Worm (Caenorhabditis elegans) whole organism, L2 larva: ENCODE measurements around the gene sre-7.
"Not testable (repeated sequence)": the region's sequence is repeated elsewhere in the genome, so short reads cannot be mapped to it uniquely, and the experiment has no call there.

Source experiments
- C34F6.9 ChIP-seq: fragments of 150-350 bp; optimal IDR thresholded peaks from 2 replicates; lab custom pipeline; 2014; ENCODE audit warnings: missing biosample characterization, missing genetic modification characterization
- F13H6.1 ChIP-seq: sonication (generic microtip); optimal IDR thresholded peaks from 2 replicates; lab custom pipeline; 2016; ENCODE audit warnings: missing genetic modification characterization, missing compliant biosample characterization
- R02D3.7 ChIP-seq: fragments of 150-350 bp; optimal IDR thresholded peaks from 2 replicates; lab custom pipeline; 2014; ENCODE audit warnings: missing biosample characterization, missing genetic modification characterization
- ZK546.5 ChIP-seq: sonication (generic microtip); optimal IDR thresholded peaks from 2 replicates; lab custom pipeline; 2017; ENCODE audit warnings: missing biosample characterization, missing genetic modification characterization
- alr-1 ChIP-seq: fragments of 150-350 bp; optimal IDR thresholded peaks from 2 replicates; lab custom pipeline; 2014; ENCODE audit warnings: missing biosample characterization, missing genetic modification characterization
- blmp-1 ChIP-seq: sonication (generic microtip); optimal IDR thresholded peaks from 2 replicates; lab custom pipeline; 2017; ENCODE audit warnings: missing genetic modification characterization, mild to moderate bottlenecking, missing compliant biosample characterization, antibody characterized with exemption, moderate library complexity; ENCODE audit not compliant: insufficient read depth
- ceh-16 ChIP-seq: fragments of 150-350 bp; optimal IDR thresholded peaks from 2 replicates; lab custom pipeline; 2014; ENCODE audit warnings: missing biosample characterization, missing genetic modification characterization
- elt-1 ChIP-seq: fragments of 150-350 bp; optimal IDR thresholded peaks from 2 replicates; lab custom pipeline; 2014; ENCODE audit warnings: missing biosample characterization, missing genetic modification characterization
- fos-1 ChIP-seq: fragments of 150-350 bp; optimal IDR thresholded peaks from 2 replicates; lab custom pipeline; 2014; ENCODE audit warnings: missing biosample characterization, missing genetic modification characterization
- gmeb-1 ChIP-seq: fragments of 150-350 bp; optimal IDR thresholded peaks from 2 replicates; lab custom pipeline; 2014; ENCODE audit warnings: missing biosample characterization, missing genetic modification characterization
- lin-13 ChIP-seq: fragments of 150-350 bp; optimal IDR thresholded peaks from 2 replicates; lab custom pipeline; 2014; ENCODE audit warnings: missing biosample characterization, missing genetic modification reagents, missing genetic modification characterization
- lin-39 ChIP-seq: fragments of 150-350 bp; optimal IDR thresholded peaks from 2 replicates; lab custom pipeline; 2014; ENCODE audit warnings: missing biosample characterization, missing genetic modification reagents, missing genetic modification characterization
- mbf-1 ChIP-seq: sonication (generic microtip); optimal IDR thresholded peaks from 2 replicates; lab custom pipeline; 2017; ENCODE audit warnings: missing biosample characterization, missing genetic modification characterization
- mdl-1 ChIP-seq, 2 experiments: fragments of 150-350 bp in 1 of 2; sonication (generic microtip) in 1 of 2; optimal IDR thresholded peaks; 2 replicates each; lab custom pipeline; 2017; ENCODE audit warnings: missing biosample characterization in 2 of 2, missing genetic modification characterization in 2 of 2
- nhr-10 ChIP-seq: sonication (generic microtip); optimal IDR thresholded peaks from 2 replicates; lab custom pipeline; 2017; ENCODE audit warnings: missing biosample characterization, missing genetic modification characterization
- nhr-11 ChIP-seq: fragments of 150-350 bp; optimal IDR thresholded peaks from 2 replicates; lab custom pipeline; 2014; ENCODE audit warnings: missing biosample characterization, missing genetic modification characterization
- nhr-12 ChIP-seq: fragments of 150-350 bp; optimal IDR thresholded peaks from 2 replicates; lab custom pipeline; 2014; ENCODE audit warnings: missing biosample characterization, missing genetic modification characterization
- nhr-129 ChIP-seq: fragments of 150-350 bp; optimal IDR thresholded peaks from 2 replicates; lab custom pipeline; 2014; ENCODE audit warnings: missing biosample characterization, missing genetic modification characterization
- nhr-21 ChIP-seq: fragments of 150-350 bp; optimal IDR thresholded peaks from 2 replicates; lab custom pipeline; 2014; ENCODE audit warnings: missing biosample characterization, missing genetic modification characterization
- nhr-237 ChIP-seq: fragments of 150-350 bp; optimal IDR thresholded peaks from 2 replicates; lab custom pipeline; 2014; ENCODE audit warnings: missing biosample characterization, missing genetic modification characterization
- nhr-25 ChIP-seq: fragments of 150-350 bp; sonication (generic microtip); optimal IDR thresholded peaks from 3 replicates; lab custom pipeline; 2014; ENCODE audit warnings: missing biosample characterization, missing genetic modification characterization
- nhr-6 ChIP-seq: fragments of 150-350 bp; optimal IDR thresholded peaks from 2 replicates; lab custom pipeline; 2014; ENCODE audit warnings: missing biosample characterization, missing genetic modification characterization
- nhr-77 ChIP-seq: fragments of 150-350 bp; optimal IDR thresholded peaks from 2 replicates; lab custom pipeline; 2014; ENCODE audit warnings: missing biosample characterization, missing genetic modification characterization
- skn-1 ChIP-seq: sonication (generic microtip); optimal IDR thresholded peaks from 2 replicates; lab custom pipeline; 2017; ENCODE audit warnings: missing biosample characterization, missing genetic modification characterization
- sma-3 ChIP-seq: sonication (generic microtip); optimal IDR thresholded peaks from 2 replicates; lab custom pipeline; 2016; ENCODE audit warnings: missing genetic modification reagents, missing genetic modification characterization, missing compliant biosample characterization
- sma-9 ChIP-seq, 2 experiments: fragments of 150-350 bp in 1 of 2; sonication (generic microtip) in 1 of 2; optimal IDR thresholded peaks; 2 replicates each; lab custom pipeline; 2014 to 2016; ENCODE audit warnings: missing genetic modification characterization in 2 of 2, mild to moderate bottlenecking in 1 of 2, missing biosample characterization in 1 of 2, missing compliant biosample characterization in 1 of 2, missing genetic modification reagents in 1 of 2, moderate library complexity in 1 of 2
- snpc-4 ChIP-seq: fragments of 150-350 bp; optimal IDR thresholded peaks from 2 replicates; lab custom pipeline; 2014; ENCODE audit warnings: missing biosample characterization, missing genetic modification characterization
- unc-55 ChIP-seq: fragments of 150-350 bp; sonication (generic microtip); optimal IDR thresholded peaks from 3 replicates; lab custom pipeline; 2014; ENCODE audit warnings: missing biosample characterization, missing genetic modification reagents, missing genetic modification characterization
- unc-62 ChIP-seq: fragments of 150-350 bp; optimal IDR thresholded peaks from 2 replicates; lab custom pipeline; 2014; ENCODE audit warnings: missing biosample characterization, missing genetic modification reagents, missing genetic modification characterization
- ztf-1 ChIP-seq: fragments of 200-800 bp; sonication (Bioruptor generic); conservative IDR thresholded peaks from 2 replicates; pipeline ENCODE4 v1.3.6; 2022; ENCODE audit warnings: missing genetic modification characterization, missing compliant biosample characterization
- ztf-11 ChIP-seq: sonication (generic microtip); optimal IDR thresholded peaks from 2 replicates; lab custom pipeline; 2017; ENCODE audit warnings: missing biosample characterization, missing genetic modification characterization
- ztf-4 ChIP-seq: fragments of 150-350 bp; optimal IDR thresholded peaks from 2 replicates; lab custom pipeline; 2014; ENCODE audit warnings: missing biosample characterization, missing genetic modification characterization

The sre-7 gene

DNA sequence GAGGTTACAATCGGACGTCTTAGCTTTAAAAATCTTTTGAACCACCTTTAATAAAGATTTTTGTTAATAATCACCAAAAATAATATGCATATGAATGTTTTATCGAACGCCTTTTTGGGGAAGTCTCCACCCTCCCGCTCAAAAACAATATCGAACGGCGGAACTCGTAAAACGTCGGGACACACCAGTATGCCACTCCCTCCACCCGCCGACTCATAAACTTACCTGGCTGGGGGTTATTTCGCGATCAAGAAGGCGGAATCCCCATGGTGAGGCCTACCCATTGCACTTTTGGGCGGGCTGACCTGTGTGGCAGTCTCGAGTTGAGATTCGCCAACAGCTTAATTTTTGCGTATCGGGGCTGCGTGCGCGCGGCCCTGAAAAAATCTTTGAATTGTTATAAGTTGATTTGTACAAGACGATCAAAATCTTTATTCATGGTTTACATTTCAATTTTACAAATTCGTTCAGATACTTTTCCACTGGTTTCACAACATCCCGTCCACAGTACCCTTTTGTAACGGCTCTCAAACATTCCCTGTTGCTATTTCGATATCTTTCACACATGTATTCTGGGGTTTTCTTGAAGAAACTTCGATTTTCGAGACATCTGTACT, 23.4 kb downstream of the sre-7 start:
- TF ChIP-seq blmp-1 (tag; lab: Kevin White, UChicago) (no peak), nhr-21 (no peak), ZK546.5 (tag; lab: Kevin White, UChicago) (no peak), lin-13 (GFP tag; lab: Kevin White, UChicago) (no peak), mdl-1 (tag; optimal IDR thresholded peaks at IDR 0.05; lab: Kevin White, UChicago) (no peak), skn-1 (tag; lab: Kevin White, UChicago) (no peak), snpc-4 (tag; lab: Kevin White, UChicago) (peak; percentile 22), R02D3.7 (no peak)

ce11 chrV:14268616-14269015, 24.6 kb downstream of the sre-7 start, which contains the start of gene F40G12.4:
TSS of gene F40G12.4 (minus strand) at chrV:14268716.
- TF ChIP-seq blmp-1 (tag; lab: Kevin White, UChicago) (no peak), mbf-1 (tag; lab: Kevin White, UChicago) (no peak), fos-1 (no peak), ztf-4 (no peak), ceh-16 (no peak), C34F6.9 (tag; lab: Kevin White, UChicago) (no peak), F13H6.1 (tag; lab: Kevin White, UChicago) (no peak), nhr-11 (tag; lab: Kevin White, UChicago) (no peak)

- no peak for TF ChIP-seq sma-3 (GFP tag; lab: Kevin White, UChicago)
- TF ChIP-seq nhr-237: no peak
- no peak for TF ChIP-seq lin-39
- TF ChIP-seq F13H6.1 (tag; lab: Kevin White, UChicago): no peak
- no peak for TF ChIP-seq nhr-77 (tag; lab: Kevin White, UChicago)
- no peak for TF ChIP-seq sma-9 (GFP tag; optimal IDR thresholded peaks at IDR 0.05; lab: Kevin White, UChicago)
- no peak for TF ChIP-seq sma-9 (tag; optimal IDR thresholded peaks at IDR 0.05; lab: Kevin White, UChicago)
- TF ChIP-seq gmeb-1 (tag; lab: Kevin White, UChicago): no peak
- TF ChIP-seq unc-62: no peak
- no peak for TF ChIP-seq nhr-129
- no peak for TF ChIP-seq ztf-1 (GFP tag; lab: Robert Waterston, UW)
- TF ChIP-seq nhr-6 (tag; lab: Kevin White, UChicago): no peak
- TF ChIP-seq C34F6.9 (tag; lab: Kevin White, UChicago): no peak
- no peak for TF ChIP-seq unc-55 (GFP tag; lab: Kevin White, UChicago)
- TF ChIP-seq nhr-12 (tag; lab: Kevin White, UChicago): no peak
- no peak for TF ChIP-seq nhr-25 (tag; lab: Kevin White, UChicago)
Observed at ce11 chrV:14270729-14271128, 26.7 kb downstream of the sre-7 start, which contains the start of gene F40G12.5. TSS of gene F40G12.5 (minus strand) at chrV:14270829.

DNA sequence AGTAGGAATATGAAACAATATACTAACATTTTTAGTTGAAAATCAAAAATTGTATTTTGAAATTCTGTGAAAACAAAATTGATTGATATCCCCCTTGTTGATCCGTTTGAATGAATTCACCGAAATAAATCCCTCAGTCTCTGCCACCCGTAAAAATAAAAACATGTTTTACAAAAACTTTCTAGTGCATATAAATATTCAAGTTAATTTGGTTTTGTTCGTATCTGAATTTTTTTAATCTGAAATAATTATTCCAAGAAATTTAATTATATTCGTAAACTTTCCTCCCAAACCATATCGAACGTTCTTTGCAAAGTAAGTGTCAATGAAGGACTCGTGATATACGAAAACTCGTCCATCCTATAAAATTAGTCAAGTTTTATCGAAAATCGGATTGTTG, 29.0 kb downstream of the sre-7 start, which contains the start of gene F40G12.6:
F40G12.6 (minus strand) TSS at position 101 of the 400 bp plus-strand sequence.
- TF ChIP-seq nhr-10 (tag; lab: Kevin White, UChicago) (no peak), R02D3.7 (no peak), nhr-25 (tag; lab: Kevin White, UChicago) (no peak), gmeb-1 (tag; lab: Kevin White, UChicago) (no peak), lin-39 (no peak), nhr-12 (tag; lab: Kevin White, UChicago) (no peak), nhr-6 (tag; lab: Kevin White, UChicago) (no peak), elt-1 (tag; lab: Kevin White, UChicago) (no peak), nhr-77 (tag; lab: Kevin White, UChicago) (no peak)
- TF ChIP-seq, all 48 proteins: peak for 0

DNA sequence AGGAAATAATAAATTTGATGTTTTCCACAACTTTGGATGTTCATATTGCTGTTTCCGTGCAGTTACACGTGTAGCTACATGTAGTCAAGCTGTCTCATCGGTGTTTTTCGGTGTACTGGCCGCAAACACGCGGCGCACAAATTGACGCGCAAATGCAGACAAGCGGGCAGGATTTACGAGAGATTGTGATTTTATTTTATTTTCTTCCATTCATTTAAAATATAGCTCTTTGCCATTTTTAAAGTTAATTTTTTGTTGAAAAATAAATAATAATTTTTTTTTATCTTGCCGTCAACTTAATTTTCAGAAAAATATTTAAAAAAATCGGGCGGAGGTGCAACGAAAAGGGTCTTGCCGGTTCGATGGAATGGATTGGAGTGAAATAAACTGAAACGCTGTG, 30.3 kb downstream of the sre-7 start, which contains the start of gene F40G12.7:
F40G12.7 (plus strand) TSS at position 301 of the 400 bp plus-strand sequence.
- TF ChIP-seq ztf-11, elt-1, alr-1 (tag; lab: Kevin White, UChicago): not testable (repeated sequence)
